Fruit fly (Drosophila melanogaster): ENCODE measurements around the gene CG14440.

- no peak for TF ChIP-seq CG14711 (tag; optimal IDR thresholded peaks at IDR 0.05)
- no peak for TF ChIP-seq cnc (optimal IDR thresholded peaks at IDR 0.05)
- TF ChIP-seq Crg-1 (GFP tag; optimal IDR thresholded peaks at IDR 0.05): no peak
- no peak for TF ChIP-seq bab1 (GFP tag; optimal IDR thresholded peaks at IDR 0.05)
- TF ChIP-seq kay (GFP tag; ENCODE audit: borderline replicate concordance): no peak
- no peak for TF ChIP-seq Hr96 (GFP tag; optimal IDR thresholded peaks at IDR 0.05)
- TF ChIP-seq tj (GFP tag; optimal IDR thresholded peaks at IDR 0.05): no peak
- no peak for TF ChIP-seq CG1620 (GFP tag; optimal IDR thresholded peaks at IDR 0.05)
Observed at dm6 chrX:6687267-6687666, 11.1 kb downstream of the CG14440 start, which contains the start of gene CG44303.
